Worm (Caenorhabditis elegans) whole organism, L2 larva: ENCODE measurements around the gene ugt-47.

Source experiments
- F13H6.1 ChIP-seq: sonication (generic microtip); optimal IDR thresholded peaks from 2 replicates; lab custom pipeline; 2016; ENCODE audit warnings: missing genetic modification characterization, missing compliant biosample characterization
- R02D3.7 ChIP-seq: fragments of 150-350 bp; optimal IDR thresholded peaks from 2 replicates; lab custom pipeline; 2014; ENCODE audit warnings: missing biosample characterization, missing genetic modification characterization
- Y55F3AM.14 ChIP-seq: fragments of 200-800 bp; sonication (Bioruptor generic); optimal IDR thresholded peaks from 2 replicates; lab custom pipeline; 2018; ENCODE audit warnings: mild to moderate bottlenecking, missing genetic modification characterization, missing compliant biosample characterization
- ZK546.5 ChIP-seq: sonication (generic microtip); optimal IDR thresholded peaks from 2 replicates; lab custom pipeline; 2017; ENCODE audit warnings: missing biosample characterization, missing genetic modification characterization
- alr-1 ChIP-seq: fragments of 150-350 bp; optimal IDR thresholded peaks from 2 replicates; lab custom pipeline; 2014; ENCODE audit warnings: missing biosample characterization, missing genetic modification characterization
- aly-2 ChIP-seq: fragments of 150-350 bp; optimal IDR thresholded peaks from 2 replicates; lab custom pipeline; 2014; ENCODE audit warnings: missing biosample characterization, missing genetic modification characterization
- blmp-1 ChIP-seq: sonication (generic microtip); optimal IDR thresholded peaks from 2 replicates; lab custom pipeline; 2017; ENCODE audit warnings: missing genetic modification characterization, mild to moderate bottlenecking, missing compliant biosample characterization, antibody characterized with exemption, moderate library complexity; ENCODE audit not compliant: insufficient read depth
- ceh-16 ChIP-seq: fragments of 150-350 bp; optimal IDR thresholded peaks from 2 replicates; lab custom pipeline; 2014; ENCODE audit warnings: missing biosample characterization, missing genetic modification characterization
- ceh-82 ChIP-seq: fragments of 150-350 bp; optimal IDR thresholded peaks from 2 replicates; lab custom pipeline; 2014; ENCODE audit warnings: missing biosample characterization, missing genetic modification characterization
- crh-2 ChIP-seq: sonication (generic microtip); optimal IDR thresholded peaks from 2 replicates; lab custom pipeline; 2017; ENCODE audit warnings: missing biosample characterization, missing genetic modification characterization
- dmd-4 ChIP-seq: sonication (generic microtip); optimal IDR thresholded peaks from 2 replicates; lab custom pipeline; 2017; ENCODE audit warnings: missing biosample characterization, missing genetic modification characterization
- egl-27 ChIP-seq: sonication (generic microtip); optimal IDR thresholded peaks from 3 replicates; lab custom pipeline; 2017; ENCODE audit warnings: missing biosample characterization, missing genetic modification reagents, missing genetic modification characterization
- elt-3 ChIP-seq: sonication (generic microtip); optimal IDR thresholded peaks from 2 replicates; lab custom pipeline; 2017; ENCODE audit warnings: missing biosample characterization, missing genetic modification characterization
- fos-1 ChIP-seq: fragments of 150-350 bp; optimal IDR thresholded peaks from 2 replicates; lab custom pipeline; 2014; ENCODE audit warnings: missing biosample characterization, missing genetic modification characterization
- gmeb-1 ChIP-seq: fragments of 150-350 bp; optimal IDR thresholded peaks from 2 replicates; lab custom pipeline; 2014; ENCODE audit warnings: missing biosample characterization, missing genetic modification characterization
- lin-11 ChIP-seq: fragments of 150-350 bp; sonication (generic microtip); optimal IDR thresholded peaks from 2 replicates; lab custom pipeline; 2014; ENCODE audit warnings: missing biosample characterization, missing genetic modification characterization, inconsistent platforms, mixed read lengths
- lin-13 ChIP-seq: fragments of 150-350 bp; optimal IDR thresholded peaks from 2 replicates; lab custom pipeline; 2014; ENCODE audit warnings: missing biosample characterization, missing genetic modification reagents, missing genetic modification characterization
- lin-39 ChIP-seq: fragments of 150-350 bp; optimal IDR thresholded peaks from 2 replicates; lab custom pipeline; 2014; ENCODE audit warnings: missing biosample characterization, missing genetic modification reagents, missing genetic modification characterization
- mab-5 ChIP-seq: fragments of 150-350 bp; optimal IDR thresholded peaks from 2 replicates; lab custom pipeline; 2014; ENCODE audit warnings: missing biosample characterization, missing genetic modification characterization
- nhr-11 ChIP-seq: fragments of 150-350 bp; optimal IDR thresholded peaks from 2 replicates; lab custom pipeline; 2014; ENCODE audit warnings: missing biosample characterization, missing genetic modification characterization
- nhr-129 ChIP-seq: fragments of 150-350 bp; optimal IDR thresholded peaks from 2 replicates; lab custom pipeline; 2014; ENCODE audit warnings: missing biosample characterization, missing genetic modification characterization
- nhr-237 ChIP-seq: fragments of 150-350 bp; optimal IDR thresholded peaks from 2 replicates; lab custom pipeline; 2014; ENCODE audit warnings: missing biosample characterization, missing genetic modification characterization
- nhr-25 ChIP-seq: fragments of 150-350 bp; sonication (generic microtip); optimal IDR thresholded peaks from 3 replicates; lab custom pipeline; 2014; ENCODE audit warnings: missing biosample characterization, missing genetic modification characterization
- nhr-6 ChIP-seq: fragments of 150-350 bp; optimal IDR thresholded peaks from 2 replicates; lab custom pipeline; 2014; ENCODE audit warnings: missing biosample characterization, missing genetic modification characterization
- nhr-77 ChIP-seq: fragments of 150-350 bp; optimal IDR thresholded peaks from 2 replicates; lab custom pipeline; 2014; ENCODE audit warnings: missing biosample characterization, missing genetic modification characterization
- peb-1 ChIP-seq: fragments of 150-350 bp; optimal IDR thresholded peaks from 2 replicates; lab custom pipeline; 2014; ENCODE audit warnings: missing biosample characterization, missing genetic modification characterization
- sem-4 ChIP-seq: fragments of 150-350 bp; optimal IDR thresholded peaks from 2 replicates; lab custom pipeline; 2014; ENCODE audit warnings: missing biosample characterization, missing genetic modification reagents, missing genetic modification characterization
- skn-1 ChIP-seq: sonication (generic microtip); optimal IDR thresholded peaks from 2 replicates; lab custom pipeline; 2017; ENCODE audit warnings: missing biosample characterization, missing genetic modification characterization
- sma-3 ChIP-seq: sonication (generic microtip); optimal IDR thresholded peaks from 2 replicates; lab custom pipeline; 2016; ENCODE audit warnings: missing genetic modification reagents, missing genetic modification characterization, missing compliant biosample characterization
- sma-9 ChIP-seq, 2 experiments: fragments of 150-350 bp in 1 of 2; sonication (generic microtip) in 1 of 2; optimal IDR thresholded peaks; 2 replicates each; lab custom pipeline; 2014 to 2016; ENCODE audit warnings: missing genetic modification characterization in 2 of 2, mild to moderate bottlenecking in 1 of 2, missing biosample characterization in 1 of 2, missing compliant biosample characterization in 1 of 2, missing genetic modification reagents in 1 of 2, moderate library complexity in 1 of 2
- snpc-4 ChIP-seq: fragments of 150-350 bp; optimal IDR thresholded peaks from 2 replicates; lab custom pipeline; 2014; ENCODE audit warnings: missing biosample characterization, missing genetic modification characterization
- unc-39 ChIP-seq: fragments of 150-350 bp; optimal IDR thresholded peaks from 2 replicates; lab custom pipeline; 2014; ENCODE audit warnings: missing biosample characterization, missing genetic modification characterization
- unc-55 ChIP-seq: fragments of 150-350 bp; sonication (generic microtip); optimal IDR thresholded peaks from 3 replicates; lab custom pipeline; 2014; ENCODE audit warnings: missing biosample characterization, missing genetic modification reagents, missing genetic modification characterization
- unc-62 ChIP-seq: fragments of 150-350 bp; optimal IDR thresholded peaks from 2 replicates; lab custom pipeline; 2014; ENCODE audit warnings: missing biosample characterization, missing genetic modification reagents, missing genetic modification characterization
- zag-1 ChIP-seq: fragments of 150-350 bp; optimal IDR thresholded peaks from 2 replicates; lab custom pipeline; 2014; ENCODE audit warnings: missing biosample characterization, missing genetic modification characterization
- ztf-1 ChIP-seq: fragments of 200-800 bp; sonication (Bioruptor generic); conservative IDR thresholded peaks from 2 replicates; pipeline ENCODE4 v1.3.6; 2022; ENCODE audit warnings: missing genetic modification characterization, missing compliant biosample characterization
- ztf-11 ChIP-seq: sonication (generic microtip); optimal IDR thresholded peaks from 2 replicates; lab custom pipeline; 2017; ENCODE audit warnings: missing biosample characterization, missing genetic modification characterization
- ztf-4 ChIP-seq: fragments of 150-350 bp; optimal IDR thresholded peaks from 2 replicates; lab custom pipeline; 2014; ENCODE audit warnings: missing biosample characterization, missing genetic modification characterization

ugt-47 gene

ce11 chrV:10101916-10102315 lies 3.5 kb upstream of the ugt-47 start, which contains the start of gene C08B6.14:
C08B6.14 (minus strand) TSS chrV:10102016.
- no peak for TF ChIP-seq alr-1 (tag; lab: Kevin White, UChicago)
- no peak for TF ChIP-seq sma-3 (GFP tag; lab: Kevin White, UChicago)
- no peak for TF ChIP-seq elt-3 (tag; lab: Kevin White, UChicago)
- TF ChIP-seq nhr-11 (tag; lab: Kevin White, UChicago), result no peak

DNA sequence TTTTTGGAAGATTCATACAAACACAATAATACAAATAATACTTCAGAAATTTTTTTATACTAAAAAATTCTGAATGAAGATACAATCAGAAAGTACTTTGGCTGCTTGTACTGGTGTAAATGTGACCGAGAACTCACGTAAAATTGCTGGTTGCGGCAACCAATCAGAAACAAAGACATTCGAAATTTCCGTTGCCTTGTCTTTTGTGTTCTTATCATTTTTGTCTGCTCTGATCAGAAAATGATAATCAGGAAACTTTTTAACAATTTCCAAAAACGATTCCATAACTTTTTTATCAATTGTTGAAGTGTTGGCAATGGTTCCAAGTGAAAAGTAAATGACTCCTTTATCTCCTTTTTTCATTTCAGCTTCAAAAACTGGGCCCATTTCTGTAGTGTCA lies 1.5 kb downstream of the ugt-47 start:
- TF ChIP-seq ZK546.5, result no peak
- TF ChIP-seq crh-2 (tag; lab: Kevin White, UChicago), result peak; percentile 32
- TF ChIP-seq gmeb-1 (tag; lab: Kevin White, UChicago), result peak; percentile 33
- peak; percentile 83 for TF ChIP-seq fos-1 (tag; lab: Kevin White, UChicago)
- no peak for TF ChIP-seq unc-62
- TF ChIP-seq, all 48 proteins: peak for 3

ce11 chrV:10094374-10094773 lies 4.0 kb downstream of the ugt-47 start, which contains the start of gene srd-49:
srd-49 (plus strand) TSS chrV:10094674.
- TF ChIP-seq nhr-77 (tag; lab: Kevin White, UChicago) (no peak), crh-2 (tag; lab: Kevin White, UChicago) (no peak), ztf-1 (GFP tag; lab: Robert Waterston, UW) (no peak), ztf-11 (tag; lab: Kevin White, UChicago) (no peak), nhr-25 (tag; lab: Kevin White, UChicago) (no peak), dmd-4 (tag; lab: Kevin White, UChicago) (no peak), blmp-1 (tag; lab: Kevin White, UChicago) (no peak), ztf-4 (tag; lab: Kevin White, UChicago) (no peak), nhr-237 (tag; lab: Kevin White, UChicago) (no peak), unc-39 (tag; lab: Kevin White, UChicago) (no peak), ceh-16 (tag; lab: Kevin White, UChicago) (no peak), sma-3 (GFP tag; lab: Kevin White, UChicago) (no peak), fos-1 (tag; lab: Kevin White, UChicago) (no peak), ceh-82 (tag; lab: Kevin White, UChicago) (no peak), aly-2 (tag; lab: Kevin White, UChicago) (no peak), lin-11 (no peak), Y55F3AM.14 (GFP tag; lab: Kevin White, UChicago) (no peak)

- TF ChIP-seq ztf-11 (tag; lab: Kevin White, UChicago) (no peak), nhr-237 (tag; lab: Kevin White, UChicago) (no peak), F13H6.1 (no peak), peb-1 (tag; lab: Kevin White, UChicago) (no peak), nhr-25 (tag; lab: Kevin White, UChicago) (no peak), aly-2 (tag; lab: Kevin White, UChicago) (no peak), Y55F3AM.14 (GFP tag; lab: Kevin White, UChicago) (no peak), nhr-6 (tag; lab: Kevin White, UChicago) (no peak), egl-27 (no peak), lin-13 (GFP tag; lab: Kevin White, UChicago) (no peak), nhr-11 (tag; lab: Kevin White, UChicago) (no peak), zag-1 (tag; lab: Kevin White, UChicago) (no peak), sma-9 (GFP tag; optimal IDR thresholded peaks at IDR 0.05; lab: Kevin White, UChicago) (no peak), sma-9 (tag; optimal IDR thresholded peaks at IDR 0.05; lab: Kevin White, UChicago) (no peak), snpc-4 (no peak), skn-1 (tag; lab: Kevin White, UChicago) (no peak), nhr-129 (tag; lab: Kevin White, UChicago) (no peak), lin-39 (tag; lab: Kevin White, UChicago) (no peak), ztf-4 (tag; lab: Kevin White, UChicago) (no peak), dmd-4 (tag; lab: Kevin White, UChicago) (no peak), crh-2 (tag; lab: Kevin White, UChicago) (no peak)
Measured at ce11 chrV:10091152-10091551, 7.2 kb downstream of the ugt-47 start, which contains the start of gene R04B5.11. R04B5.11 (minus strand) TSS chrV:10091252.

DNA sequence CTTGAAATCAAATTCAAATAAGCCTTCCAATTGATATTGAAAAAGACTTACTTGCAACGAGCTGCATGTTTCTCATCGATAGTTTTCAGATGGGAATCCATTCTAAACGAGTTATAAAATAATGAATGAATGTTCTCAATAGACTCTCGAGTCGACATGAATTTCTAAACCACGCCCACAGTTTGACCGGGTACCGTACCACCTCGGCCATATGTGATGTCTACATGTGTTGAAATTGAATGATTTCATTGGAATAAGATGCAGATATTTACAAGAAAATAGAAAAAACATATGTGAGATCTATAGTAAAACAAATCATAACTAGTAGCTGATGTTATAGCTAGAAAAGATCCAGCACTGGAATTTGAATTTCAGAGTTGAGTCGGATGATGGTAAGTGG lies 7.9 kb downstream of the ugt-47 start, which contains the start of gene R04B5.7:
R04B5.7 (minus strand) TSS at position 101 of the 400 bp plus-strand sequence.
- TF ChIP-seq snpc-4 (no peak), peb-1 (tag; lab: Kevin White, UChicago) (no peak), sma-3 (GFP tag; lab: Kevin White, UChicago) (no peak), mab-5 (tag; lab: Kevin White, UChicago) (no peak), sem-4 (no peak), unc-55 (no peak), ZK546.5 (no peak), lin-39 (tag; lab: Kevin White, UChicago) (no peak), ztf-4 (tag; lab: Kevin White, UChicago) (no peak), crh-2 (tag; lab: Kevin White, UChicago) (no peak), blmp-1 (tag; lab: Kevin White, UChicago) (no peak), R02D3.7 (tag; lab: Kevin White, UChicago) (no peak), nhr-77 (tag; lab: Kevin White, UChicago) (no peak), fos-1 (tag; lab: Kevin White, UChicago) (no peak), nhr-129 (tag; lab: Kevin White, UChicago) (no peak), unc-62 (no peak)
